Fruit fly (Drosophila melanogaster) whole organism, embryonic: ENCODE measurements around the gene ECSIT.
A peak's percentile ranks its signal among the peaks of the same experiment; 100 is the strongest.

Experiments used
- Antp ChIP-seq: fragments of 200-800 bp; sonication (Bioruptor generic); optimal IDR thresholded peaks from 3 replicates; lab custom pipeline; 2016; ENCODE audit warnings: missing biosample characterization, missing genetic modification characterization
- Bteb2 ChIP-seq: fragments of 200-800 bp; sonication (Bioruptor generic); optimal IDR thresholded peaks from 2 replicates; lab custom pipeline; 2016; ENCODE audit warnings: missing biosample characterization, missing genetic modification characterization
- CG10147 ChIP-seq: fragments of 200-800 bp; sonication (Bioruptor generic); optimal IDR thresholded peaks from 2 replicates; lab custom pipeline; 2019; ENCODE audit warnings: missing biosample characterization, mild to moderate bottlenecking, missing genetic modification characterization, moderate library complexity
- CG10366 ChIP-seq: fragments of 200-800 bp; sonication (Bioruptor generic); IDR thresholded peaks from 2 replicates; pipeline ENCODE4 v1.3.6; 2022; ENCODE audit warnings: missing biosample characterization, missing genetic modification characterization
- CG11456 ChIP-seq: fragments of 200-800 bp; sonication (Bioruptor generic); IDR thresholded peaks from 3 replicates; pipeline ENCODE4 v1.3.6; 2022; ENCODE audit warnings: missing biosample characterization, missing genetic modification characterization
- CG12744 ChIP-seq: fragments of 200-800 bp; sonication (Bioruptor generic); optimal IDR thresholded peaks from 2 replicates; lab custom pipeline; 2016; ENCODE audit warnings: missing biosample characterization, missing genetic modification characterization
- CG16813 ChIP-seq: fragments of 200-800 bp; sonication (Bioruptor generic); IDR thresholded peaks from 3 replicates; pipeline ENCODE4 v1.3.6; 2022; ENCODE audit warnings: missing biosample characterization, missing genetic modification characterization; ENCODE audit not compliant: partially characterized antibody
- CG16815 ChIP-seq: fragments of 200-800 bp; sonication (Bioruptor generic); optimal IDR thresholded peaks from 3 replicates; lab custom pipeline; 2017; ENCODE audit warnings: missing biosample characterization, mild to moderate bottlenecking, missing genetic modification characterization
- CG17829 ChIP-seq: fragments of 200-800 bp; optimal IDR thresholded peaks from 2 replicates; lab custom pipeline; 2019; ENCODE audit warnings: missing biosample characterization, mild to moderate bottlenecking, missing genetic modification characterization, moderate library complexity
- CG30403 ChIP-seq: fragments of 200-800 bp; sonication (Bioruptor generic); optimal IDR thresholded peaks from 3 replicates; lab custom pipeline; 2016; ENCODE audit warnings: missing biosample characterization, missing genetic modification characterization
- CG31224 ChIP-seq: fragments of 200-800 bp; sonication (Bioruptor generic); IDR thresholded peaks from 2 replicates; pipeline ENCODE4 v1.3.6; 2022; ENCODE audit warnings: missing biosample characterization, missing genetic modification characterization
- CG4617 ChIP-seq: fragments of 200-800 bp; sonication (Bioruptor generic); optimal IDR thresholded peaks from 3 replicates; lab custom pipeline; 2016; ENCODE audit warnings: missing biosample characterization, missing genetic modification characterization, borderline replicate concordance
- CG6689 ChIP-seq: fragments of 200-800 bp; sonication (Bioruptor generic); IDR thresholded peaks from 2 replicates; pipeline ENCODE4 v1.3.6; 2022; ENCODE audit warnings: missing biosample characterization, missing genetic modification characterization
- CG7271 ChIP-seq: fragments of 200-800 bp; sonication (Bioruptor generic); optimal IDR thresholded peaks from 2 replicates; lab custom pipeline; 2018; ENCODE audit warnings: missing biosample characterization, mild to moderate bottlenecking, missing genetic modification characterization, moderate library complexity
- CG7556 ChIP-seq: fragments of 200-800 bp; sonication (Bioruptor generic); optimal IDR thresholded peaks from 2 replicates; lab custom pipeline; 2017; ENCODE audit warnings: missing biosample characterization, mild to moderate bottlenecking, missing genetic modification characterization
- CG7786 ChIP-seq: fragments of 200-800 bp; sonication (Bioruptor generic); optimal IDR thresholded peaks from 2 replicates; lab custom pipeline; 2016; ENCODE audit warnings: missing biosample characterization, missing genetic modification characterization
- CG9727 ChIP-seq: fragments of 200-800 bp; sonication (Bioruptor generic); optimal IDR thresholded peaks from 3 replicates; lab custom pipeline; 2017; ENCODE audit warnings: missing biosample characterization, mild to moderate bottlenecking, missing genetic modification characterization
- CHES-1-like ChIP-seq: fragments of 200-800 bp; sonication (Bioruptor generic); optimal IDR thresholded peaks from 2 replicates; lab custom pipeline; 2016; ENCODE audit warnings: missing biosample characterization, missing genetic modification characterization
- Camta ChIP-seq: fragments of 200-800 bp; sonication (Bioruptor generic); optimal IDR thresholded peaks from 2 replicates; lab custom pipeline; 2016; ENCODE audit warnings: missing biosample characterization, missing genetic modification characterization
- Gug ChIP-seq: fragments of 200-800 bp; sonication (Bioruptor generic); IDR thresholded peaks from 4 replicates; pipeline ENCODE4 v1.3.6; 2022; ENCODE audit warnings: missing biosample characterization, missing genetic modification characterization
- HHEX ChIP-seq: fragments of 200-800 bp; sonication (Bioruptor generic); optimal IDR thresholded peaks from 3 replicates; lab custom pipeline; 2017; ENCODE audit warnings: missing biosample characterization, mild to moderate bottlenecking, missing genetic modification characterization, missing genetic modification reagents
- Max ChIP-seq: fragments of 200-800 bp; sonication (Bioruptor generic); optimal IDR thresholded peaks from 2 replicates; lab custom pipeline; 2016; ENCODE audit warnings: missing biosample characterization, mild to moderate bottlenecking, missing genetic modification characterization
- Ptx1 ChIP-seq: fragments of 200-800 bp; sonication (Bioruptor generic); IDR thresholded peaks from 2 replicates; pipeline ENCODE4 v1.3.6; 2022; ENCODE audit warnings: missing biosample characterization, missing genetic modification characterization
- Rx ChIP-seq: fragments of 200-800 bp; sonication (Bioruptor generic); IDR thresholded peaks from 2 replicates; pipeline ENCODE4 v1.3.6; 2022; ENCODE audit warnings: missing biosample characterization, missing genetic modification characterization
- Side ChIP-seq: fragments of 200-800 bp; sonication (Bioruptor generic); optimal IDR thresholded peaks from 2 replicates; lab custom pipeline; 2016; ENCODE audit warnings: missing biosample characterization, missing genetic modification characterization
- Xbp1 ChIP-seq: fragments of 200-800 bp; sonication (Bioruptor generic); optimal IDR thresholded peaks from 3 replicates; lab custom pipeline; 2016; ENCODE audit warnings: missing biosample characterization, mild to moderate bottlenecking, missing genetic modification characterization
- YL-1 ChIP-seq: fragments of 200-800 bp; sonication (Bioruptor generic); optimal IDR thresholded peaks from 3 replicates; lab custom pipeline; 2017; ENCODE audit warnings: missing biosample characterization, mild to moderate bottlenecking, missing genetic modification characterization
- amos ChIP-seq: fragments of 200-800 bp; sonication (Bioruptor generic); IDR thresholded peaks from 2 replicates; pipeline ENCODE4 v1.3.6; 2022; ENCODE audit warnings: missing biosample characterization, missing genetic modification characterization; ENCODE audit not compliant: partially characterized antibody
- ara ChIP-seq: fragments of 200-800 bp; sonication (Bioruptor generic); IDR thresholded peaks from 2 replicates; pipeline ENCODE4 v1.3.6; 2022; ENCODE audit warnings: missing biosample characterization, missing genetic modification characterization
- ash1 ChIP-seq: fragments of 200-800 bp; sonication (Bioruptor generic); optimal IDR thresholded peaks from 2 replicates; lab custom pipeline; 2018; ENCODE audit warnings: missing biosample characterization, mild to moderate bottlenecking, missing genetic modification characterization
- bab2 ChIP-seq: fragments of 200-800 bp; sonication (Bioruptor generic); optimal IDR thresholded peaks from 2 replicates; lab custom pipeline; 2016; ENCODE audit warnings: missing biosample characterization, missing genetic modification characterization
- bsh ChIP-seq, 2 experiments: fragments of 200-800 bp; sonication (Bioruptor generic); optimal IDR thresholded peaks; 2 replicates each; lab custom pipeline; 2017 to 2018; ENCODE audit warnings: mild to moderate bottlenecking in 2 of 2, missing biosample characterization in 2 of 2, missing genetic modification characterization in 2 of 2, moderate library complexity in 1 of 2
- cato ChIP-seq: fragments of 200-800 bp; sonication (Bioruptor generic); optimal IDR thresholded peaks from 2 replicates; lab custom pipeline; 2016; ENCODE audit warnings: missing biosample characterization, missing genetic modification characterization, borderline replicate concordance
- caup ChIP-seq: fragments of 200-800 bp; sonication (Bioruptor generic); optimal IDR thresholded peaks from 3 replicates; lab custom pipeline; 2017; ENCODE audit warnings: missing biosample characterization, mild to moderate bottlenecking, missing genetic modification characterization, moderate library complexity; ENCODE audit not compliant: severe bottlenecking
- corto ChIP-seq: fragments of 200-800 bp; sonication (Bioruptor generic); optimal IDR thresholded peaks from 2 replicates; lab custom pipeline; 2016; ENCODE audit warnings: missing biosample characterization, mild to moderate bottlenecking, missing genetic modification characterization, moderate library complexity
- crc ChIP-seq: fragments of 200-800 bp; sonication (Bioruptor generic); optimal IDR thresholded peaks from 2 replicates; lab custom pipeline; 2016; ENCODE audit warnings: missing biosample characterization, missing genetic modification characterization
- dm ChIP-seq: fragments of 200-800 bp; sonication (Bioruptor generic); optimal IDR thresholded peaks from 3 replicates; lab custom pipeline; 2016; ENCODE audit warnings: missing biosample characterization, missing genetic modification characterization
- dmrt99B ChIP-seq: fragments of 200-800 bp; sonication (Bioruptor generic); optimal IDR thresholded peaks from 2 replicates; lab custom pipeline; 2018; ENCODE audit warnings: missing biosample characterization, mild to moderate bottlenecking, missing genetic modification characterization, moderate library complexity
- en ChIP-seq: fragments of 200-800 bp; sonication (Bioruptor generic); optimal IDR thresholded peaks from 2 replicates; lab custom pipeline; 2016; ENCODE audit warnings: missing biosample characterization, missing genetic modification characterization
- esg ChIP-seq: fragments of 200-800 bp; sonication (Bioruptor generic); conservative IDR thresholded peaks from 2 replicates; pipeline ENCODE4 v1.3.6; 2022; ENCODE audit warnings: missing biosample characterization, missing genetic modification characterization
- eyg ChIP-seq: fragments of 200-800 bp; sonication (Bioruptor generic); optimal IDR thresholded peaks from 3 replicates; lab custom pipeline; 2016; ENCODE audit warnings: missing biosample characterization, missing genetic modification characterization
- h ChIP-seq: fragments of >200 bp; optimal IDR thresholded peaks from 2 replicates; lab custom pipeline; 2017
- lab ChIP-seq: fragments of 200-800 bp; sonication (Bioruptor generic); optimal IDR thresholded peaks from 3 replicates; lab custom pipeline; 2017; ENCODE audit warnings: missing biosample characterization, missing genetic modification characterization, mild to moderate bottlenecking, moderate library complexity, missing genetic modification reagents
- lilli ChIP-seq: fragments of 200-800 bp; sonication (Bioruptor generic); optimal IDR thresholded peaks from 3 replicates; lab custom pipeline; 2016; ENCODE audit warnings: missing biosample characterization, missing genetic modification characterization
- lmd ChIP-seq: fragments of 200-800 bp; sonication (Bioruptor generic); IDR thresholded peaks from 2 replicates; pipeline ENCODE4 v1.3.6; 2022; ENCODE audit warnings: missing biosample characterization, missing genetic modification characterization
- phol ChIP-seq: fragments of 200-800 bp; sonication (Bioruptor generic); optimal IDR thresholded peaks from 3 replicates; lab custom pipeline; 2018; ENCODE audit warnings: missing biosample characterization, mild to moderate bottlenecking, missing genetic modification characterization, moderate library complexity
- sqz ChIP-seq: fragments of 200-800 bp; sonication (Bioruptor generic); optimal IDR thresholded peaks from 3 replicates; lab custom pipeline; 2018; ENCODE audit warnings: missing biosample characterization, mild to moderate bottlenecking, missing genetic modification characterization
- tx ChIP-seq: fragments of 200-800 bp; sonication (Bioruptor generic); optimal IDR thresholded peaks from 2 replicates; lab custom pipeline; 2016; ENCODE audit warnings: missing biosample characterization, missing genetic modification characterization
- usp ChIP-seq: fragments of >200 bp; optimal IDR thresholded peaks from 2 replicates; lab custom pipeline; 2017; ENCODE audit warnings: missing biosample characterization, missing genetic modification characterization
- z ChIP-seq: fragments of 200-800 bp; sonication (Bioruptor generic); IDR thresholded peaks from 3 replicates; pipeline ENCODE4 v1.3.6; 2022; ENCODE audit warnings: missing biosample characterization, missing genetic modification characterization

The ECSIT gene

dm6 chr3R:5862032-5862641 lies 5.8 kb downstream of the ECSIT start, which contains the start of gene CG2017 (continued):
- TF ChIP-seq CG12744 (GFP tag; lab: Kevin White, UChicago) (peak; percentile 20), eyg (peak; percentile 2), z (GFP tag; lab: Robert Waterston, UW) (no peak), corto (no peak), CG4617 (GFP tag; lab: Kevin White, UChicago) (peak; percentile 84), caup (GFP tag; lab: Kevin White, UChicago) (peak; percentile 55), CG16813 (no peak), cato (GFP tag; lab: Kevin White, UChicago) (no peak), dmrt99B (no peak), usp (GFP tag; lab: Kevin White, UChicago) (no peak), lab (peak; percentile 57), ash1 (GFP tag; lab: Kevin White, UChicago) (peak; percentile 27), Xbp1 (GFP tag; lab: Kevin White, UChicago) (peak; percentile 50), CG30403 (peak; percentile 26), ara (GFP tag; lab: Robert Waterston, UW) (peak; percentile 52; the same call in 1 of the 2 replicates), CG10147 (GFP tag; lab: Kevin White, UChicago) (no peak), Antp (GFP tag; lab: Kevin White, UChicago) (peak; percentile 53), en (GFP tag; lab: Kevin White, UChicago) (no peak), Bteb2 (GFP tag; lab: Kevin White, UChicago) (no peak), bsh (GFP tag; optimal IDR thresholded peaks at IDR 0.05; lab: Kevin White, UChicago) (no peak), esg (GFP tag; lab: Robert Waterston, UW) (no peak), CG17829 (peak; percentile 49), CG7786 (GFP tag; lab: Kevin White, UChicago) (peak; percentile 45), Max (GFP tag; lab: Kevin White, UChicago) (no peak), lilli (GFP tag; lab: Kevin White, UChicago) (peak; percentile 29), crc (peak; percentile 26), sqz (GFP tag; lab: Kevin White, UChicago) (no peak), Side (GFP tag; lab: Kevin White, UChicago) (peak; percentile 43), CG31224 (GFP tag; lab: Robert Waterston, UW) (0 out of 2 replicates have a peak, but pooled peaks have one; percentile 17), h (no peak), CG7271 (tag; lab: Kevin White, UChicago) (no peak), HHEX (GFP tag; lab: Kevin White, UChicago) (peak; percentile 55), CG11456 (GFP tag; lab: Robert Waterston, UW) (peak; percentile 70; the same call in 2 of the 3 replicates), Ptx1 (GFP tag; lab: Robert Waterston, UW) (0 out of 2 replicates have a peak, but pooled peaks have one; percentile 18), phol (peak; percentile 84), CG7556 (GFP tag; lab: Kevin White, UChicago) (no peak), bab2 (GFP tag; lab: Kevin White, UChicago) (peak; percentile 53), CG16815 (GFP tag; lab: Kevin White, UChicago) (no peak), lmd (GFP tag; lab: Robert Waterston, UW) (peak; percentile 35; the same call in 1 of the 2 replicates), dm (peak; percentile 75), CHES-1-like (GFP tag; lab: Kevin White, UChicago) (peak; percentile 44), tx (GFP tag; lab: Kevin White, UChicago) (peak; percentile 65), Rx (peak; percentile 5; the same call in 1 of the 2 replicates), CG10366 (0 out of 2 replicates have a peak, but pooled peaks have one; percentile 28), Gug (GFP tag; lab: Robert Waterston, UW) (no peak), CG6689 (GFP tag; lab: Robert Waterston, UW) (no peak), amos (peak; percentile 46; the same call in 1 of the 2 replicates), CG9727 (no peak), YL-1 (peak; percentile 49), Camta (peak; percentile 19)
